Fruit fly (Drosophila melanogaster) whole organism, pupa: ENCODE measurements around the gene CG8516.

ENCODE experiments used
- CG10348 ChIP-seq: fragments of 200-800 bp; sonication (Bioruptor generic); IDR thresholded peaks from 2 replicates; pipeline ENCODE4 v1.3.6; 2022; ENCODE audit warnings: missing biosample characterization, missing genetic modification characterization
- CG12605 ChIP-seq: fragments of 200-800 bp; sonication (Bioruptor generic); IDR thresholded peaks from 2 replicates; pipeline ENCODE4 v1.3.6; 2022; ENCODE audit warnings: missing biosample characterization, missing genetic modification characterization
- CG13204 ChIP-seq: fragments of 200-800 bp; sonication (Bioruptor generic); optimal IDR thresholded peaks from 2 replicates; lab custom pipeline; 2018; ENCODE audit warnings: missing biosample characterization, mild to moderate bottlenecking, missing genetic modification characterization, moderate library complexity
- CG14655 ChIP-seq: fragments of 200-800 bp; sonication (Bioruptor generic); optimal IDR thresholded peaks from 3 replicates; lab custom pipeline; 2017; ENCODE audit warnings: mild to moderate bottlenecking, missing biosample characterization, missing genetic modification reagents, missing genetic modification characterization
- CG15710 ChIP-seq: fragments of 200-800 bp; sonication (Bioruptor generic); optimal IDR thresholded peaks from 2 replicates; lab custom pipeline; 2018; ENCODE audit warnings: missing biosample characterization, mild to moderate bottlenecking, missing genetic modification characterization, moderate library complexity
- CG17806 ChIP-seq: fragments of 200-800 bp; sonication (Bioruptor generic); optimal IDR thresholded peaks from 2 replicates; lab custom pipeline; 2018; ENCODE audit warnings: missing biosample characterization, mild to moderate bottlenecking, missing genetic modification characterization, moderate library complexity
- CG32121 ChIP-seq: fragments of 200-800 bp; sonication (Bioruptor generic); IDR thresholded peaks from 2 replicates; pipeline ENCODE4 v1.3.6; 2022; ENCODE audit warnings: missing biosample characterization, missing genetic modification characterization
- CG34367 ChIP-seq: fragments of 200-800 bp; sonication (Bioruptor generic); optimal IDR thresholded peaks from 2 replicates; lab custom pipeline; 2018; ENCODE audit warnings: missing biosample characterization, mild to moderate bottlenecking, missing genetic modification characterization
- CG4496 ChIP-seq: fragments of 200-800 bp; sonication (Bioruptor generic); IDR thresholded peaks from 3 replicates; pipeline ENCODE4 v1.3.6; 2022; ENCODE audit warnings: missing biosample characterization, missing genetic modification characterization
- CG8159 ChIP-seq: fragments of 200-800 bp; sonication (Bioruptor generic); optimal IDR thresholded peaks from 3 replicates; lab custom pipeline; 2018; ENCODE audit warnings: missing biosample characterization, mild to moderate bottlenecking, missing genetic modification characterization, moderate library complexity
- CG8301 ChIP-seq: fragments of 200-800 bp; sonication (Bioruptor generic); optimal IDR thresholded peaks from 2 replicates; lab custom pipeline; 2018; ENCODE audit warnings: missing biosample characterization, mild to moderate bottlenecking, missing genetic modification characterization
- CG9948 ChIP-seq: fragments of 200-800 bp; sonication (Bioruptor generic); optimal IDR thresholded peaks from 2 replicates; lab custom pipeline; 2018; ENCODE audit warnings: missing biosample characterization, mild to moderate bottlenecking, missing genetic modification characterization, moderate library complexity
- D1 ChIP-seq: fragments of 200-800 bp; sonication (Bioruptor generic); optimal IDR thresholded peaks from 2 replicates; lab custom pipeline; 2018; ENCODE audit warnings: missing biosample characterization, mild to moderate bottlenecking, missing genetic modification characterization, moderate library complexity
- EcR ChIP-seq: fragments of 200-800 bp; sonication (Bioruptor generic); optimal IDR thresholded peaks from 3 replicates; lab custom pipeline; 2019; ENCODE audit warnings: missing biosample characterization, missing genetic modification characterization, mild to moderate bottlenecking, moderate library complexity, missing genetic modification reagents
- Ets98B ChIP-seq: fragments of 200-800 bp; sonication (Bioruptor generic); IDR thresholded peaks from 2 replicates; pipeline ENCODE4 v1.3.6; 2022; ENCODE audit warnings: missing biosample characterization, missing genetic modification characterization
- Pif1A ChIP-seq: fragments of 200-800 bp; sonication (Bioruptor generic); optimal IDR thresholded peaks from 3 replicates; lab custom pipeline; 2016; ENCODE audit warnings: missing biosample characterization, missing genetic modification characterization
- Pif1B ChIP-seq: fragments of 200-800 bp; sonication (Bioruptor generic); optimal IDR thresholded peaks from 3 replicates; lab custom pipeline; 2016; ENCODE audit warnings: missing biosample characterization, missing genetic modification characterization
- Snoo ChIP-seq: fragments of 200-800 bp; sonication (Bioruptor generic); optimal IDR thresholded peaks from 3 replicates; lab custom pipeline; 2017; ENCODE audit warnings: missing biosample characterization, mild to moderate bottlenecking, missing genetic modification characterization, inconsistent platforms
- fd96Ca ChIP-seq: fragments of 200-800 bp; sonication (Bioruptor generic); IDR thresholded peaks from 3 replicates; pipeline ENCODE4 v1.3.6; 2022; ENCODE audit warnings: missing biosample characterization, missing genetic modification characterization
- gl ChIP-seq: fragments of 200-800 bp; sonication (Bioruptor generic); optimal IDR thresholded peaks from 2 replicates; lab custom pipeline; 2018; ENCODE audit warnings: missing biosample characterization, mild to moderate bottlenecking, missing genetic modification characterization
- rn ChIP-seq: fragments of 200-800 bp; sonication (Bioruptor generic); IDR thresholded peaks from 2 replicates; pipeline ENCODE4 v1.3.6; 2022; ENCODE audit warnings: missing biosample characterization, missing genetic modification characterization

The CG8516 gene

dm6 chr3R:9793018-9793417 is at the start of gene CG8516:
Gene CG8516 (plus strand): TSS chr3R:9793295.
- TF ChIP-seq Pif1B (GFP tag; lab: Kevin White, UChicago) (no peak), CG14655 (GFP tag; lab: Kevin White, UChicago) (no peak), CG17806 (tag; lab: Kevin White, UChicago) (peak; percentile 34), rn (GFP tag; lab: Robert Waterston, UW) (no peak), EcR (GFP tag; lab: Kevin White, UChicago) (peak; percentile 11), CG10348 (GFP tag; lab: Robert Waterston, UW) (no peak), D1 (no peak), Snoo (tag; lab: Kevin White, UChicago) (no peak), Ets98B (GFP tag; lab: Robert Waterston, UW) (peak; percentile 20; the same call in 1 of the 2 replicates), CG8159 (tag; lab: Kevin White, UChicago) (peak; percentile 35), CG9948 (tag; lab: Kevin White, UChicago) (no peak), CG8301 (tag; lab: Kevin White, UChicago) (peak; percentile 25), CG32121 (peak; percentile 53; the same call in 1 of the 2 replicates), gl (tag; lab: Kevin White, UChicago) (no peak), CG13204 (GFP tag; lab: Kevin White, UChicago) (no peak), CG15710 (peak; percentile 16), CG12605 (GFP tag; lab: Robert Waterston, UW) (no peak), fd96Ca (no peak)

dm6 chr3R:9743995-9744394 is 49.1 kb upstream of the CG8516 start:
- TF ChIP-seq CG10348 (GFP tag; lab: Robert Waterston, UW) (no peak), CG9948 (tag; lab: Kevin White, UChicago) (no peak), CG12605 (GFP tag; lab: Robert Waterston, UW) (no peak), CG8301 (tag; lab: Kevin White, UChicago) (no peak), gl (tag; lab: Kevin White, UChicago) (no peak), CG14655 (GFP tag; lab: Kevin White, UChicago) (no peak), D1 (no peak), CG13204 (GFP tag; lab: Kevin White, UChicago) (no peak), fd96Ca (no peak), CG15710 (no peak), CG17806 (tag; lab: Kevin White, UChicago) (no peak), Snoo (tag; lab: Kevin White, UChicago) (no peak)

dm6 chr3R:9745442-9745841 is 47.7 kb upstream of the CG8516 start:
- no peak for TF ChIP-seq Pif1A (GFP tag; lab: Kevin White, UChicago)
- TF ChIP-seq CG15710, result no peak
- TF ChIP-seq EcR (GFP tag; lab: Kevin White, UChicago), result peak; percentile 76

- no peak for TF ChIP-seq Pif1B (GFP tag; lab: Kevin White, UChicago)
- TF ChIP-seq EcR (GFP tag; lab: Kevin White, UChicago), result peak; percentile 9
Measured at dm6 chr3R:9746267-9746666, 46.8 kb upstream of the CG8516 start, which contains the start of gene CG34409. Gene CG34409 (minus strand): TSS chr3R:9746367.

- TF ChIP-seq CG13204 (GFP tag; lab: Kevin White, UChicago) (no peak), Pif1A (GFP tag; lab: Kevin White, UChicago) (no peak), Pif1B (GFP tag; lab: Kevin White, UChicago) (no peak), CG32121 (peak; percentile 24; the same call in 1 of the 2 replicates), gl (tag; lab: Kevin White, UChicago) (peak; percentile 29), CG4496 (GFP tag; lab: Robert Waterston, UW) (peak; percentile 47; the same call in 1 of the 3 replicates), CG15710 (peak; percentile 53), CG17806 (tag; lab: Kevin White, UChicago) (peak; percentile 23), rn (GFP tag; lab: Robert Waterston, UW) (no peak), CG9948 (tag; lab: Kevin White, UChicago) (peak; percentile 24), CG14655 (GFP tag; lab: Kevin White, UChicago) (no peak), CG10348 (GFP tag; lab: Robert Waterston, UW) (no peak), D1 (no peak), Snoo (tag; lab: Kevin White, UChicago) (peak; percentile 55), EcR (GFP tag; lab: Kevin White, UChicago) (peak; percentile 51), CG8301 (tag; lab: Kevin White, UChicago) (no peak), Ets98B (GFP tag; lab: Robert Waterston, UW) (peak; percentile 35; the same call in 1 of the 2 replicates), CG8159 (tag; lab: Kevin White, UChicago) (no peak), fd96Ca (peak; percentile 7; the same call in 1 of the 3 replicates)
Measured at dm6 chr3R:9747272-9747874, 45.7 kb upstream of the CG8516 start, which contains the start of gene CG12948. Gene CG12948 (minus strand): TSS chr3R:9747744.

dm6 chr3R:9747875-9747899 is 45.4 kb upstream of the CG8516 start, which contains the start of gene PpD3:
Gene PpD3 (plus strand): TSS chr3R:9747875.
- TF ChIP-seq CG4496 (GFP tag; lab: Robert Waterston, UW), result no peak
- no peak for TF ChIP-seq EcR (GFP tag; lab: Kevin White, UChicago)
- no peak for TF ChIP-seq Ets98B (GFP tag; lab: Robert Waterston, UW)
- no peak for TF ChIP-seq Snoo (tag; lab: Kevin White, UChicago)
- TF ChIP-seq CG12605 (GFP tag; lab: Robert Waterston, UW), result no peak
- no peak for TF ChIP-seq CG10348 (GFP tag; lab: Robert Waterston, UW)
- TF ChIP-seq CG13204 (GFP tag; lab: Kevin White, UChicago), result no peak
- no peak for TF ChIP-seq D1
- no peak for TF ChIP-seq CG8159 (tag; lab: Kevin White, UChicago)
- no peak for TF ChIP-seq CG32121
- no peak for TF ChIP-seq Pif1A (GFP tag; lab: Kevin White, UChicago)
- TF ChIP-seq CG14655 (GFP tag; lab: Kevin White, UChicago), result no peak
- no peak for TF ChIP-seq gl (tag; lab: Kevin White, UChicago)
- no peak for TF ChIP-seq CG34367 (tag; lab: Kevin White, UChicago)
